Worm (Caenorhabditis elegans) whole organism, L4 larva: ENCODE measurements around the gene F42G2.7.

Experiments
- arid-1 ChIP-seq: fragments of 200-800 bp; sonication (Bioruptor generic); conservative IDR thresholded peaks from 2 replicates; pipeline ENCODE4 v1.3.6; 2022; ENCODE audit warnings: missing genetic modification reagents, missing genetic modification characterization, missing compliant biosample characterization
- ceh-20 ChIP-seq: fragments of 200-800 bp; sonication (Bioruptor generic); IDR thresholded peaks from 2 replicates; pipeline ENCODE4 v1.3.6; 2022; ENCODE audit warnings: missing genetic modification reagents, missing genetic modification characterization, missing compliant biosample characterization
- lin-13 ChIP-seq: fragments of 150-350 bp; optimal IDR thresholded peaks from 2 replicates; lab custom pipeline; 2014; ENCODE audit warnings: missing biosample characterization, missing genetic modification reagents, missing genetic modification characterization
- lin-15B ChIP-seq: fragments of 150-350 bp; sonication (generic microtip); optimal IDR thresholded peaks from 3 replicates; lab custom pipeline; 2014; ENCODE audit warnings: missing biosample characterization, missing genetic modification characterization
- nhr-11 ChIP-seq: fragments of 150-350 bp; optimal IDR thresholded peaks from 2 replicates; lab custom pipeline; 2014; ENCODE audit warnings: missing biosample characterization, missing genetic modification characterization
- nhr-25 ChIP-seq: sonication (generic microtip); optimal IDR thresholded peaks from 2 replicates; lab custom pipeline; 2017; ENCODE audit warnings: missing genetic modification characterization, mild to moderate bottlenecking, missing compliant biosample characterization, antibody characterized with exemption, moderate library complexity, borderline replicate concordance; ENCODE audit not compliant: insufficient read depth
- nhr-28 ChIP-seq: fragments of 150-350 bp; optimal IDR thresholded peaks from 2 replicates; lab custom pipeline; 2014; ENCODE audit warnings: missing biosample characterization, missing genetic modification characterization
- nhr-77 ChIP-seq: fragments of 150-350 bp; optimal IDR thresholded peaks from 2 replicates; lab custom pipeline; 2014; ENCODE audit warnings: missing biosample characterization, missing genetic modification characterization
- zfp-3 ChIP-seq: fragments of 200-800 bp; sonication (Bioruptor generic); conservative IDR thresholded peaks from 2 replicates; pipeline ENCODE4 v1.3.6; 2022; ENCODE audit warnings: missing genetic modification reagents, missing genetic modification characterization, missing compliant biosample characterization
- ztf-11 ChIP-seq: fragments of 150-350 bp; optimal IDR thresholded peaks from 2 replicates; lab custom pipeline; 2014; ENCODE audit warnings: missing biosample characterization, missing genetic modification characterization

- TF ChIP-seq nhr-28 (tag; lab: Kevin White, UChicago) = no peak
- TF ChIP-seq nhr-11 (tag; lab: Kevin White, UChicago) = no peak
- no peak for TF ChIP-seq ceh-20 (GFP tag; lab: Robert Waterston, UW)
- TF ChIP-seq lin-15B (tag; lab: Kevin White, UChicago) = no peak
- TF ChIP-seq lin-13 (GFP tag; lab: Kevin White, UChicago) = no peak
- TF ChIP-seq nhr-77 (tag; lab: Kevin White, UChicago) = no peak
- no peak for TF ChIP-seq zfp-3 (GFP tag; lab: Robert Waterston, UW)
- TF ChIP-seq nhr-25 (tag; lab: Kevin White, UChicago) = no peak
- no peak for TF ChIP-seq arid-1 (GFP tag; lab: Robert Waterston, UW)
- no peak for TF ChIP-seq ztf-11 (tag; lab: Kevin White, UChicago)
Observed at ce11 chrII:2456973-2457372, 39.0 kb downstream of the F42G2.7 start.
